Fruit fly (Drosophila melanogaster) whole organism, embryonic: Measurements from ENCODE around the gene CG42716.

ENCODE experiments used
- Adf1 ChIP-seq: fragments of 200-800 bp; sonication (Bioruptor generic); IDR thresholded peaks from 2 replicates; pipeline ENCODE4 v1.3.6; 2022; ENCODE audit warnings: missing biosample characterization, missing genetic modification characterization
- Antp ChIP-seq: fragments of 200-800 bp; sonication (Bioruptor generic); optimal IDR thresholded peaks from 3 replicates; lab custom pipeline; 2016; ENCODE audit warnings: missing biosample characterization, missing genetic modification characterization
- Bgb ChIP-seq: fragments of 200-800 bp; sonication (Bioruptor generic); IDR thresholded peaks from 2 replicates; pipeline ENCODE4 v1.3.6; 2022; ENCODE audit warnings: missing biosample characterization, missing genetic modification characterization; ENCODE audit not compliant: partially characterized antibody
- CG10543 ChIP-seq: fragments of 200-800 bp; sonication (Bioruptor generic); optimal IDR thresholded peaks from 3 replicates; lab custom pipeline; 2017; ENCODE audit warnings: missing biosample characterization, mild to moderate bottlenecking, missing genetic modification characterization, moderate library complexity
- CG13624 ChIP-seq: fragments of 200-800 bp; sonication (Bioruptor generic); optimal IDR thresholded peaks from 2 replicates; lab custom pipeline; 2016; ENCODE audit warnings: missing biosample characterization, missing genetic modification characterization
- CG14965 ChIP-seq: fragments of 200-800 bp; sonication (Bioruptor generic); optimal IDR thresholded peaks from 2 replicates; lab custom pipeline; 2016; ENCODE audit warnings: missing biosample characterization, missing genetic modification characterization, borderline replicate concordance
- CG15269 ChIP-seq: fragments of 200-800 bp; sonication (Bioruptor generic); optimal IDR thresholded peaks from 2 replicates; lab custom pipeline; 2018; ENCODE audit warnings: missing biosample characterization, mild to moderate bottlenecking, missing genetic modification characterization, moderate library complexity
- CG15601 ChIP-seq: fragments of 200-800 bp; sonication (Bioruptor generic); optimal IDR thresholded peaks from 3 replicates; lab custom pipeline; 2019; ENCODE audit warnings: missing biosample characterization, mild to moderate bottlenecking, missing genetic modification characterization, moderate library complexity
- CG17328 ChIP-seq: fragments of 200-800 bp; sonication (Bioruptor generic); IDR thresholded peaks from 2 replicates; pipeline ENCODE4 v1.3.6; 2022; ENCODE audit warnings: missing biosample characterization, missing genetic modification characterization
- CG30020 ChIP-seq: fragments of 200-800 bp; optimal IDR thresholded peaks from 2 replicates; lab custom pipeline; 2019; ENCODE audit warnings: missing biosample characterization, mild to moderate bottlenecking, missing genetic modification characterization, moderate library complexity
- CG34224 ChIP-seq: fragments of 200-800 bp; sonication (Bioruptor generic); IDR thresholded peaks from 3 replicates; pipeline ENCODE4 v1.3.6; 2022; ENCODE audit warnings: missing biosample characterization, missing genetic modification characterization; ENCODE audit not compliant: partially characterized antibody
- CG6175 ChIP-seq: fragments of 200-800 bp; sonication (Bioruptor generic); IDR thresholded peaks from 3 replicates; pipeline ENCODE4 v1.3.6; 2022; ENCODE audit warnings: missing biosample characterization, missing genetic modification characterization
- CG6791 ChIP-seq: fragments of 200-800 bp; sonication (Bioruptor generic); IDR thresholded peaks from 3 replicates; pipeline ENCODE4 v1.3.6; 2022; ENCODE audit warnings: missing biosample characterization, missing genetic modification characterization; ENCODE audit not compliant: partially characterized antibody
- CG7357 ChIP-seq: fragments of 200-800 bp; sonication (Bioruptor generic); IDR thresholded peaks from 3 replicates; pipeline ENCODE4 v1.3.6; 2022; ENCODE audit warnings: missing biosample characterization, missing genetic modification characterization
- CG7556 ChIP-seq: fragments of 200-800 bp; sonication (Bioruptor generic); optimal IDR thresholded peaks from 2 replicates; lab custom pipeline; 2017; ENCODE audit warnings: missing biosample characterization, mild to moderate bottlenecking, missing genetic modification characterization
- CG7786 ChIP-seq: fragments of 200-800 bp; sonication (Bioruptor generic); optimal IDR thresholded peaks from 2 replicates; lab custom pipeline; 2016; ENCODE audit warnings: missing biosample characterization, missing genetic modification characterization
- CG9215 ChIP-seq: fragments of 200-800 bp; sonication (Bioruptor generic); IDR thresholded peaks from 2 replicates; pipeline ENCODE4 v1.3.6; 2022; ENCODE audit warnings: missing biosample characterization, missing genetic modification characterization
- CG9609 ChIP-seq: fragments of 200-800 bp; sonication (Bioruptor generic); optimal IDR thresholded peaks from 3 replicates; lab custom pipeline; 2016; ENCODE audit warnings: missing biosample characterization, missing genetic modification characterization
- CrebB ChIP-seq: fragments of 200-800 bp; sonication (Bioruptor generic); optimal IDR thresholded peaks from 3 replicates; lab custom pipeline; 2018; ENCODE audit warnings: missing biosample characterization, mild to moderate bottlenecking, missing genetic modification characterization
- D19A ChIP-seq: fragments of 200-800 bp; optimal IDR thresholded peaks from 3 replicates; lab custom pipeline; 2019; ENCODE audit warnings: missing biosample characterization, mild to moderate bottlenecking, missing genetic modification characterization, moderate library complexity
- Dbx ChIP-seq: fragments of 200-800 bp; sonication (Bioruptor generic); IDR thresholded peaks from 3 replicates; pipeline ENCODE4 v1.3.6; 2022; ENCODE audit warnings: missing biosample characterization, missing genetic modification characterization
- Fer2 ChIP-seq: fragments of 200-800 bp; sonication (Bioruptor generic); optimal IDR thresholded peaks from 2 replicates; lab custom pipeline; 2018; ENCODE audit warnings: missing biosample characterization, mild to moderate bottlenecking, missing genetic modification characterization, moderate library complexity
- Kr ChIP-seq: fragments of 200-800 bp; sonication (Bioruptor generic); optimal IDR thresholded peaks from 2 replicates; lab custom pipeline; 2017; ENCODE audit warnings: missing biosample characterization, mild to moderate bottlenecking, missing genetic modification characterization
- Myb ChIP-seq: fragments of 200-800 bp; sonication (Bioruptor generic); optimal IDR thresholded peaks from 2 replicates; lab custom pipeline; 2016; ENCODE audit warnings: missing biosample characterization, missing genetic modification characterization
- Scr ChIP-seq: fragments of 200-800 bp; sonication (Bioruptor generic); IDR thresholded peaks from 2 replicates; pipeline ENCODE4 v1.3.6; 2022; ENCODE audit warnings: missing biosample characterization, missing genetic modification characterization; ENCODE audit not compliant: partially characterized antibody
- bbx ChIP-seq: fragments of 200-800 bp; sonication (Bioruptor generic); IDR thresholded peaks from 2 replicates; pipeline ENCODE4 v1.3.6; 2022; ENCODE audit warnings: missing biosample characterization, missing genetic modification characterization; ENCODE audit not compliant: partially characterized antibody
- cg ChIP-seq: fragments of 200-800 bp; sonication (Bioruptor generic); optimal IDR thresholded peaks from 3 replicates; lab custom pipeline; 2019; ENCODE audit warnings: missing biosample characterization, mild to moderate bottlenecking, missing genetic modification characterization, moderate library complexity
- chinmo ChIP-seq: fragments of 200-800 bp; sonication (Bioruptor generic); IDR thresholded peaks from 4 replicates; pipeline ENCODE4 v1.3.6; 2022; ENCODE audit warnings: missing biosample characterization, missing genetic modification characterization; ENCODE audit not compliant: partially characterized antibody
- croc ChIP-seq: fragments of 200-800 bp; sonication (Bioruptor generic); conservative IDR thresholded peaks from 3 replicates; pipeline ENCODE4 v1.3.6; 2022; ENCODE audit warnings: missing biosample characterization, missing genetic modification characterization
- danr ChIP-seq: fragments of 200-800 bp; sonication (Bioruptor generic); IDR thresholded peaks from 2 replicates; pipeline ENCODE4 v1.3.6; 2022; ENCODE audit warnings: missing biosample characterization, missing genetic modification characterization
- dysf ChIP-seq: fragments of 200-800 bp; sonication (Bioruptor generic); IDR thresholded peaks from 3 replicates; pipeline ENCODE4 v1.3.6; 2022; ENCODE audit warnings: missing biosample characterization, missing genetic modification characterization
- fd64A ChIP-seq: fragments of 200-800 bp; sonication (Bioruptor generic); optimal IDR thresholded peaks from 3 replicates; lab custom pipeline; 2018; ENCODE audit warnings: missing biosample characterization, mild to moderate bottlenecking, missing genetic modification characterization
- her ChIP-seq: fragments of 200-800 bp; sonication (Bioruptor generic); optimal IDR thresholded peaks from 2 replicates; lab custom pipeline; 2016; ENCODE audit warnings: missing biosample characterization, missing genetic modification characterization
- hkb ChIP-seq, 2 experiments: fragments of 200-800 bp in 1 of 2; fragments of >200 bp in 1 of 2; sonication (Bioruptor generic) in 1 of 2; IDR thresholded peaks in 1 of 2; optimal IDR thresholded peaks in 1 of 2; 2 replicates each; pipeline versions ENCODE4 v1.3.6 to Lab custom; 2017 to 2022; ENCODE audit warnings: missing biosample characterization in 1 of 2, missing genetic modification characterization in 1 of 2
- ind ChIP-seq: fragments of 200-800 bp; sonication (Bioruptor generic); optimal IDR thresholded peaks from 3 replicates; lab custom pipeline; 2016; ENCODE audit warnings: missing biosample characterization, missing genetic modification characterization
- inv ChIP-seq: fragments of 200-800 bp; sonication (Bioruptor generic); IDR thresholded peaks from 2 replicates; pipeline ENCODE4 v1.3.6; 2022; ENCODE audit warnings: missing biosample characterization, missing genetic modification characterization; ENCODE audit not compliant: partially characterized antibody
- kah ChIP-seq: fragments of 200-800 bp; sonication (Bioruptor generic); optimal IDR thresholded peaks from 2 replicates; lab custom pipeline; 2018; ENCODE audit warnings: missing biosample characterization, mild to moderate bottlenecking, missing genetic modification characterization
- kay ChIP-seq: fragments of 200-800 bp; sonication (Bioruptor generic); optimal IDR thresholded peaks from 2 replicates; lab custom pipeline; 2016; ENCODE audit warnings: missing biosample characterization, missing genetic modification characterization
- lilli ChIP-seq: fragments of 200-800 bp; sonication (Bioruptor generic); optimal IDR thresholded peaks from 3 replicates; lab custom pipeline; 2016; ENCODE audit warnings: missing biosample characterization, missing genetic modification characterization
- rib ChIP-seq: fragments of 200-800 bp; sonication (Bioruptor generic); IDR thresholded peaks from 2 replicates; pipeline ENCODE4 v1.3.6; 2022; ENCODE audit warnings: missing biosample characterization, missing genetic modification characterization
- salm ChIP-seq: fragments of 200-800 bp; sonication (Bioruptor generic); optimal IDR thresholded peaks from 2 replicates; lab custom pipeline; 2018; ENCODE audit warnings: missing biosample characterization, mild to moderate bottlenecking, missing genetic modification characterization
- sens ChIP-seq: fragments of 200-800 bp; sonication (Bioruptor generic); peaks from one replicate; lab custom pipeline; 2016; ENCODE audit warnings: missing biosample characterization, missing genetic modification characterization
- sisA ChIP-seq: fragments of 200-800 bp; sonication (Bioruptor generic); IDR thresholded peaks from 2 replicates; pipeline ENCODE4 v1.3.6; 2022; ENCODE audit warnings: missing biosample characterization, missing genetic modification characterization
- sna ChIP-seq: fragments of 200-800 bp; sonication (Bioruptor generic); IDR thresholded peaks from 2 replicates; pipeline ENCODE4 v1.3.6; 2022; ENCODE audit warnings: missing biosample characterization, missing genetic modification characterization; ENCODE audit not compliant: partially characterized antibody
- so ChIP-seq: fragments of 200-800 bp; sonication (Bioruptor generic); IDR thresholded peaks from 3 replicates; pipeline ENCODE4 v1.3.6; 2022; ENCODE audit warnings: missing biosample characterization, missing genetic modification characterization
- stwl ChIP-seq: fragments of 200-800 bp; sonication (Bioruptor generic); optimal IDR thresholded peaks from 3 replicates; lab custom pipeline; 2018; ENCODE audit warnings: missing biosample characterization, mild to moderate bottlenecking, missing genetic modification characterization, moderate library complexity
- tgo ChIP-seq: fragments of 200-800 bp; sonication (Bioruptor generic); IDR thresholded peaks from 3 replicates; pipeline ENCODE4 v1.3.6; 2022; ENCODE audit warnings: missing biosample characterization, missing genetic modification characterization
- tio ChIP-seq: fragments of 200-800 bp; sonication (Bioruptor generic); optimal IDR thresholded peaks from 2 replicates; lab custom pipeline; 2017; ENCODE audit warnings: missing biosample characterization, missing genetic modification characterization, inconsistent platforms
- tx ChIP-seq: fragments of 200-800 bp; sonication (Bioruptor generic); optimal IDR thresholded peaks from 2 replicates; lab custom pipeline; 2016; ENCODE audit warnings: missing biosample characterization, missing genetic modification characterization
- vfl ChIP-seq: fragments of 200-800 bp; sonication (Bioruptor generic); optimal IDR thresholded peaks from 2 replicates; lab custom pipeline; 2016; ENCODE audit warnings: missing biosample characterization, missing genetic modification characterization

Gene CG42716

dm6 chr3L:16037690-16038332, 4.2 kb downstream of the CG42716 start (continued):
- TF ChIP-seq CG6791 (GFP tag; lab: Robert Waterston, UW) (0 out of 3 replicates have a peak, but pooled peaks have one; percentile 17), CG14965 (GFP tag; lab: Kevin White, UChicago) (no peak), CG34224 (no peak), kay (no peak), croc (GFP tag; lab: Robert Waterston, UW) (no peak), CG13624 (no peak), cg (GFP tag; lab: Kevin White, UChicago) (no peak), tgo (no peak), D19A (tag; lab: Kevin White, UChicago) (peak; percentile 71), dysf (GFP tag; lab: Robert Waterston, UW) (no peak), sisA (GFP tag; lab: Robert Waterston, UW) (no peak), rib (0 out of 2 replicates have a peak, but pooled peaks have one; percentile 8), hkb (optimal IDR thresholded peaks at IDR 0.05; lab: Kevin White, UChicago) (no peak), hkb (GFP tag; IDR thresholded peaks at IDR 0.05; lab: Robert Waterston, UW) (no peak), Scr (GFP tag; lab: Robert Waterston, UW) (no peak), fd64A (no peak), sens (peak; percentile 70), chinmo (GFP tag; lab: Robert Waterston, UW) (0 out of 4 replicates have a peak, but pooled peaks have one; percentile 33), ind (GFP tag; lab: Kevin White, UChicago) (no peak), her (GFP tag; lab: Kevin White, UChicago) (no peak), bbx (GFP tag; lab: Robert Waterston, UW) (no peak), vfl (GFP tag; lab: Kevin White, UChicago) (no peak), Dbx (no peak), stwl (tag; lab: Kevin White, UChicago) (no peak), lilli (GFP tag; lab: Kevin White, UChicago) (no peak), CrebB (tag; lab: Kevin White, UChicago) (no peak), CG15601 (tag; lab: Kevin White, UChicago) (no peak), tio (GFP tag; lab: Kevin White, UChicago) (no peak), Kr (GFP tag; lab: Kevin White, UChicago) (no peak), CG15269 (tag; lab: Kevin White, UChicago) (no peak), sna (no peak), CG7556 (GFP tag; lab: Kevin White, UChicago) (no peak), CG7786 (no peak), CG30020 (no peak), tx (GFP tag; lab: Kevin White, UChicago) (no peak), Fer2 (tag; lab: Kevin White, UChicago) (no peak), so (GFP tag; lab: Robert Waterston, UW) (no peak), CG7357 (GFP tag; lab: Robert Waterston, UW) (no peak), CG17328 (no peak), Antp (GFP tag; lab: Kevin White, UChicago) (no peak), CG9609 (GFP tag; lab: Kevin White, UChicago) (no peak), Bgb (GFP tag; lab: Robert Waterston, UW) (peak; percentile 19; the same call in 1 of the 2 replicates), kah (GFP tag; lab: Kevin White, UChicago) (no peak), salm (tag; lab: Kevin White, UChicago) (no peak), inv (GFP tag; lab: Robert Waterston, UW) (no peak), CG6175 (GFP tag; lab: Robert Waterston, UW) (no peak), danr (no peak), Adf1 (GFP tag; lab: Robert Waterston, UW) (no peak), CG9215 (GFP tag; lab: Robert Waterston, UW) (no peak), Myb (GFP tag; lab: Kevin White, UChicago) (no peak), CG10543 (GFP tag; lab: Kevin White, UChicago) (no peak)
